Fruit fly (Drosophila melanogaster) whole organism, pupa: Measurements from ENCODE around the gene GXIVsPLA2.

Experiments
- CG10348 ChIP-seq: fragments of 200-800 bp; sonication (Bioruptor generic); IDR thresholded peaks from 2 replicates; pipeline ENCODE4 v1.3.6; 2022; ENCODE audit warnings: missing biosample characterization, missing genetic modification characterization
- CG12605 ChIP-seq: fragments of 200-800 bp; sonication (Bioruptor generic); IDR thresholded peaks from 2 replicates; pipeline ENCODE4 v1.3.6; 2022; ENCODE audit warnings: missing biosample characterization, missing genetic modification characterization
- CG13204 ChIP-seq: fragments of 200-800 bp; sonication (Bioruptor generic); optimal IDR thresholded peaks from 2 replicates; lab custom pipeline; 2018; ENCODE audit warnings: missing biosample characterization, mild to moderate bottlenecking, missing genetic modification characterization, moderate library complexity
- CG14655 ChIP-seq: fragments of 200-800 bp; sonication (Bioruptor generic); optimal IDR thresholded peaks from 3 replicates; lab custom pipeline; 2017; ENCODE audit warnings: mild to moderate bottlenecking, missing biosample characterization, missing genetic modification reagents, missing genetic modification characterization
- CG15710 ChIP-seq: fragments of 200-800 bp; sonication (Bioruptor generic); optimal IDR thresholded peaks from 2 replicates; lab custom pipeline; 2018; ENCODE audit warnings: missing biosample characterization, mild to moderate bottlenecking, missing genetic modification characterization, moderate library complexity
- CG17806 ChIP-seq: fragments of 200-800 bp; sonication (Bioruptor generic); optimal IDR thresholded peaks from 2 replicates; lab custom pipeline; 2018; ENCODE audit warnings: missing biosample characterization, mild to moderate bottlenecking, missing genetic modification characterization, moderate library complexity
- CG32121 ChIP-seq: fragments of 200-800 bp; sonication (Bioruptor generic); IDR thresholded peaks from 2 replicates; pipeline ENCODE4 v1.3.6; 2022; ENCODE audit warnings: missing biosample characterization, missing genetic modification characterization
- CG34367 ChIP-seq: fragments of 200-800 bp; sonication (Bioruptor generic); optimal IDR thresholded peaks from 2 replicates; lab custom pipeline; 2018; ENCODE audit warnings: missing biosample characterization, mild to moderate bottlenecking, missing genetic modification characterization
- CG4496 ChIP-seq: fragments of 200-800 bp; sonication (Bioruptor generic); IDR thresholded peaks from 3 replicates; pipeline ENCODE4 v1.3.6; 2022; ENCODE audit warnings: missing biosample characterization, missing genetic modification characterization
- CG8159 ChIP-seq: fragments of 200-800 bp; sonication (Bioruptor generic); optimal IDR thresholded peaks from 3 replicates; lab custom pipeline; 2018; ENCODE audit warnings: missing biosample characterization, mild to moderate bottlenecking, missing genetic modification characterization, moderate library complexity
- CG8301 ChIP-seq: fragments of 200-800 bp; sonication (Bioruptor generic); optimal IDR thresholded peaks from 2 replicates; lab custom pipeline; 2018; ENCODE audit warnings: missing biosample characterization, mild to moderate bottlenecking, missing genetic modification characterization
- CG9948 ChIP-seq: fragments of 200-800 bp; sonication (Bioruptor generic); optimal IDR thresholded peaks from 2 replicates; lab custom pipeline; 2018; ENCODE audit warnings: missing biosample characterization, mild to moderate bottlenecking, missing genetic modification characterization, moderate library complexity
- D1 ChIP-seq: fragments of 200-800 bp; sonication (Bioruptor generic); optimal IDR thresholded peaks from 2 replicates; lab custom pipeline; 2018; ENCODE audit warnings: missing biosample characterization, mild to moderate bottlenecking, missing genetic modification characterization, moderate library complexity
- EcR ChIP-seq: fragments of 200-800 bp; sonication (Bioruptor generic); optimal IDR thresholded peaks from 3 replicates; lab custom pipeline; 2019; ENCODE audit warnings: missing biosample characterization, missing genetic modification characterization, mild to moderate bottlenecking, moderate library complexity, missing genetic modification reagents
- Ets98B ChIP-seq: fragments of 200-800 bp; sonication (Bioruptor generic); IDR thresholded peaks from 2 replicates; pipeline ENCODE4 v1.3.6; 2022; ENCODE audit warnings: missing biosample characterization, missing genetic modification characterization
- Pif1A ChIP-seq: fragments of 200-800 bp; sonication (Bioruptor generic); optimal IDR thresholded peaks from 3 replicates; lab custom pipeline; 2016; ENCODE audit warnings: missing biosample characterization, missing genetic modification characterization
- Pif1B ChIP-seq: fragments of 200-800 bp; sonication (Bioruptor generic); optimal IDR thresholded peaks from 3 replicates; lab custom pipeline; 2016; ENCODE audit warnings: missing biosample characterization, missing genetic modification characterization
- Snoo ChIP-seq: fragments of 200-800 bp; sonication (Bioruptor generic); optimal IDR thresholded peaks from 3 replicates; lab custom pipeline; 2017; ENCODE audit warnings: missing biosample characterization, mild to moderate bottlenecking, missing genetic modification characterization, inconsistent platforms
- fd96Ca ChIP-seq: fragments of 200-800 bp; sonication (Bioruptor generic); IDR thresholded peaks from 3 replicates; pipeline ENCODE4 v1.3.6; 2022; ENCODE audit warnings: missing biosample characterization, missing genetic modification characterization
- gl ChIP-seq: fragments of 200-800 bp; sonication (Bioruptor generic); optimal IDR thresholded peaks from 2 replicates; lab custom pipeline; 2018; ENCODE audit warnings: missing biosample characterization, mild to moderate bottlenecking, missing genetic modification characterization
- rn ChIP-seq: fragments of 200-800 bp; sonication (Bioruptor generic); IDR thresholded peaks from 2 replicates; pipeline ENCODE4 v1.3.6; 2022; ENCODE audit warnings: missing biosample characterization, missing genetic modification characterization

Gene GXIVsPLA2

DNA sequence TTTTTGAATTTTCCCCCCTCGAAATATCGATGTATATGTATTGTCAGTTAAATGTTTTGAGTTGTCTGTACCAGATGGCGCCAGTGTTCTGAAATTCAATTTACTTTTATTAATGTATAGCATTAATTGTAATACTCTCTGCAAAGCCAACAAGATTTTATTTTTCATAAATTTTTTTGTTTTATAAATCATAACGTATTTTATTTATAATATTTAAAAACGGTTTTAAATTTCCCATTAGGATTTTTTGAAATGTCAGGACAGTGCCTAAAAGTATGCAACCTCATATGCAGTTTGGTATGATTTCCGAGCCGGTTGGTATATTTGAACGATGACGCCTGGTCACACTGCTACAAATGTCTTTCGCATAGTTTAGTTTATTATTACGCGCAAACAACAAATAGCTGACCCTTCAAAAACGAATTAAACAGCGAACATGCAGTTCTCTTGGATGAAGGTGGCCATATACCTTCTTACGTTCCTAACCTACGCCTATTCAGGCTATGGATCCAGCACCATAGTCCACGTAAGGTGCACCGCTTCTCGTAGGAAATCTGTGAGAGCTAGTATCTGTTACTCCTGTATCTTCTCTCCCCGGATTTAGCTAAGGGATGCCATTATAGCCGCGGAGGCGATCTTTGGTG, at the start of gene GXIVsPLA2, which contains the start of gene Pka-C3:
Gene GXIVsPLA2 (plus strand): TSS at position 313 of the 644 bp plus-strand sequence.
Gene Pka-C3 (minus strand): TSS at position 14 of the 644 bp plus-strand sequence.
- TF ChIP-seq CG8159, result no peak
- TF ChIP-seq Pif1A (GFP tag; lab: Kevin White, UChicago), result no peak
- no peak for TF ChIP-seq CG14655 (GFP tag; lab: Kevin White, UChicago)
- TF ChIP-seq Ets98B, result no peak
- peak; percentile 73 for TF ChIP-seq D1
- TF ChIP-seq CG13204 (GFP tag; lab: Kevin White, UChicago), result no peak
- TF ChIP-seq fd96Ca (GFP tag; lab: Robert Waterston, UW), result no peak
- no peak for TF ChIP-seq gl (tag; lab: Kevin White, UChicago)

DNA sequence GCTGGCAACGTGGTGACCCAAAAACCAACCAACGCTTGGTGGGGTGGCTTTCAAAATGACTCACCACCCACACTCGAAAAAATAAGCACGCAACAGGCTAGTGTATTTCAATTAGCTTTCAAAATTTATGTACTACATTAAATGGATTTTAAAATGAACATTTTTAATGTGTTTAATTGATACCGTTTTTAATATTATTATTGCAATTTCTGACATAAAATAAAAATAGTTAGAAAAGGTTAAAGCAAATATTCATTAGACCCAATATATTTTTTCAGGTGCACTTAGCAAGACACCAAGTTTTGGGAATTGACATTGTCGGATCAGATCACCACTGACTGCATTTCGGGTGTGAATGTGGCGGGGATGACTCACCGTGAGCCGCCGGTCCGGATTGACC, 48.6 kb upstream of the GXIVsPLA2 start:
- TF ChIP-seq CG12605 (GFP tag; lab: Robert Waterston, UW) (no peak), CG34367 (tag; lab: Kevin White, UChicago) (no peak)
- TF ChIP-seq, all 21 proteins: peak for 0

- TF ChIP-seq CG15710 (tag; lab: Kevin White, UChicago), result peak; percentile 44
- no peak for TF ChIP-seq CG17806 (tag; lab: Kevin White, UChicago)
- TF ChIP-seq CG4496, result no peak
- TF ChIP-seq CG12605 (GFP tag; lab: Robert Waterston, UW), result no peak
- peak; percentile 62 for TF ChIP-seq CG8159
- TF ChIP-seq EcR (GFP tag; lab: Kevin White, UChicago), result no peak
- TF ChIP-seq CG14655 (GFP tag; lab: Kevin White, UChicago), result peak; percentile 49
- no peak for TF ChIP-seq D1
- TF ChIP-seq Ets98B, result no peak
- no peak for TF ChIP-seq fd96Ca (GFP tag; lab: Robert Waterston, UW)
- peak; percentile 23 for TF ChIP-seq Pif1A (GFP tag; lab: Kevin White, UChicago)
- TF ChIP-seq Snoo (tag; lab: Kevin White, UChicago), result no peak
- peak; percentile 19 for TF ChIP-seq CG9948 (tag; lab: Kevin White, UChicago)
- no peak for TF ChIP-seq Pif1B (GFP tag; lab: Kevin White, UChicago)
- TF ChIP-seq CG8301 (tag; lab: Kevin White, UChicago), result peak; percentile 24
- 0 out of 2 replicates have a peak, but pooled peaks have one; percentile 16 for TF ChIP-seq rn (GFP tag; lab: Robert Waterston, UW)
- peak; percentile 4 for TF ChIP-seq CG34367 (tag; lab: Kevin White, UChicago)
These were observed 33.8 kb upstream of the GXIVsPLA2 start for dm6 chr3L:15921043-15921621.

DNA sequence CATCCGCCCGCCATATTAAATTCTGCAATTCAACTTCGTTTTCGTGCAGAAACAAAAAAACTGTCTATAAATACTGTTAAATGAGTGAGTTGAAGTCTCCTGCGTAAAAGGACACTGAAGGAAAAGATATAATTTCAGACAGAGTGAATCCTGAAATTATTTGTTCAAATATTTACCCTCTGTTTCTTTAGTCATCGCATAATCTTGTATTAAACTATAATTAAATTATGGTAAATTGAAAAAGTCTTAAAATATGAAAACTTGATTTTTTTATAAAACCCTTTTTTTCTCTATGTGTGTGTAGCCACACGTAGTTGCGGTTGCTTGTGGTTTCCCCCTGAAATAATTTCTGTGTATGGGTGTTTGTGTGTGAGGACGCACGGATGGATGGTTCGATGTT, 31.5 kb upstream of the GXIVsPLA2 start:
- TF ChIP-seq CG32121 (GFP tag; lab: Robert Waterston, UW) (no peak), CG15710 (tag; lab: Kevin White, UChicago) (peak; percentile 33), CG4496 (no peak), CG12605 (GFP tag; lab: Robert Waterston, UW) (no peak), CG9948 (tag; lab: Kevin White, UChicago) (no peak), CG17806 (tag; lab: Kevin White, UChicago) (peak; percentile 14), CG34367 (tag; lab: Kevin White, UChicago) (no peak), Pif1A (GFP tag; lab: Kevin White, UChicago) (peak; percentile 14), CG8159 (peak; percentile 50), CG10348 (no peak)

dm6 chr3L:15924319-15924718, 30.6 kb upstream of the GXIVsPLA2 start:
- TF ChIP-seq D1 (no peak), Pif1A (GFP tag; lab: Kevin White, UChicago) (no peak), rn (GFP tag; lab: Robert Waterston, UW) (no peak), Snoo (tag; lab: Kevin White, UChicago) (no peak), CG15710 (tag; lab: Kevin White, UChicago) (no peak), EcR (GFP tag; lab: Kevin White, UChicago) (no peak), fd96Ca (GFP tag; lab: Robert Waterston, UW) (no peak), CG14655 (GFP tag; lab: Kevin White, UChicago) (no peak), CG10348 (no peak), CG8159 (no peak), CG12605 (GFP tag; lab: Robert Waterston, UW) (no peak), CG8301 (tag; lab: Kevin White, UChicago) (no peak), Pif1B (GFP tag; lab: Kevin White, UChicago) (no peak), gl (tag; lab: Kevin White, UChicago) (no peak), CG17806 (tag; lab: Kevin White, UChicago) (no peak), CG34367 (tag; lab: Kevin White, UChicago) (no peak)

DNA sequence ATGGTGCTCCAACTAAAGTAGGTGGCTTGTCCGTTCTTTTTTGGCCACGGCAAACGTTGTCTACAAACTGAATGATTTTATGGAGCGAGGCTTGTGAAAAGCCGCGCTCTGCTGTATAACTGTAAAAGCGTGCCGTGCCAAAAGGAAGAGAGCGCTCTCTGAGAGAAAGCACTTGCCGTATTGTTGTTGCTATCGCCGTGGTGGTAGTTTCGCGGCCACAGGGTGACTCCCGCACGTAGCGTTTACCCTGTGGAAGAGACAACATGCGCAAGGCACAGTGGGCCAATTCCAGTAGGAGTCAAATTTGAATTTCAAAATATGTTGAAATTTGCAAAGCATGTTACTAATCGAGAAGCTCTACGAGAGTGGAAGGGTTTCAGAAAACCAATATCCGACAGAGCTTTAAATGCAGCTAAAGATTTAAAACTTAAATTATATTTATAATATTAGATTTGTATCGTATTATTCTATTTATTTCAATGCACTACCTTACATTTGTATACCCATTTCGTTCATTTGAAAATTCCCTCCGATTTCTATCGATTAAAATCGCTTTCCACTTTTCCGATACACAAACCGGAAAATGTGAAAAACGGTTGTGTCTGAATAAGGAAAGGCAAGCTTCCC, 30.0 kb upstream of the GXIVsPLA2 start, which contains the start of gene sff:
Gene sff (minus strand): TSS at position 51 of the 627 bp plus-strand sequence.
- TF ChIP-seq Ets98B (peak; percentile 69), D1 (no peak), Snoo (tag; lab: Kevin White, UChicago) (peak; percentile 4), rn (GFP tag; lab: Robert Waterston, UW) (peak; percentile 45; the same call in 1 of the 2 replicates), CG17806 (tag; lab: Kevin White, UChicago) (peak; percentile 37), CG12605 (GFP tag; lab: Robert Waterston, UW) (peak; percentile 46; the same call in 1 of the 2 replicates), EcR (GFP tag; lab: Kevin White, UChicago) (no peak), CG8159 (peak; percentile 48), CG8301 (tag; lab: Kevin White, UChicago) (peak; percentile 57), CG10348 (no peak), gl (tag; lab: Kevin White, UChicago) (peak; percentile 6), CG4496 (peak; percentile 85), fd96Ca (GFP tag; lab: Robert Waterston, UW) (peak; percentile 77; the same call in 2 of the 3 replicates), CG32121 (GFP tag; lab: Robert Waterston, UW) (peak; percentile 68), Pif1A (GFP tag; lab: Kevin White, UChicago) (peak; percentile 65), CG34367 (tag; lab: Kevin White, UChicago) (peak; percentile 16), CG15710 (tag; lab: Kevin White, UChicago) (peak; percentile 55), CG14655 (GFP tag; lab: Kevin White, UChicago) (peak; percentile 72), CG13204 (GFP tag; lab: Kevin White, UChicago) (no peak), Pif1B (GFP tag; lab: Kevin White, UChicago) (peak; percentile 10), CG9948 (tag; lab: Kevin White, UChicago) (peak; percentile 29)
